Worm (Caenorhabditis elegans) whole organism, L4/young adult: ENCODE measurements around the gene gbas-1.

Experiments
- W03F9.2 ChIP-seq: fragments of 150-350 bp; optimal IDR thresholded peaks from 2 replicates; lab custom pipeline; 2014; ENCODE audit warnings: missing biosample characterization, missing genetic modification characterization
- dao-5 ChIP-seq: sonication (generic microtip); optimal IDR thresholded peaks from 2 replicates; lab custom pipeline; 2016; ENCODE audit warnings: missing genotype, missing genetic modification characterization, moderate library complexity, missing compliant biosample characterization
- him-1 ChIP-seq: sonication (generic microtip); optimal IDR thresholded peaks from 2 replicates; lab custom pipeline; 2016; ENCODE audit warnings: missing genotype, missing genetic modification reagents, missing genetic modification characterization, missing compliant biosample characterization

DNA sequence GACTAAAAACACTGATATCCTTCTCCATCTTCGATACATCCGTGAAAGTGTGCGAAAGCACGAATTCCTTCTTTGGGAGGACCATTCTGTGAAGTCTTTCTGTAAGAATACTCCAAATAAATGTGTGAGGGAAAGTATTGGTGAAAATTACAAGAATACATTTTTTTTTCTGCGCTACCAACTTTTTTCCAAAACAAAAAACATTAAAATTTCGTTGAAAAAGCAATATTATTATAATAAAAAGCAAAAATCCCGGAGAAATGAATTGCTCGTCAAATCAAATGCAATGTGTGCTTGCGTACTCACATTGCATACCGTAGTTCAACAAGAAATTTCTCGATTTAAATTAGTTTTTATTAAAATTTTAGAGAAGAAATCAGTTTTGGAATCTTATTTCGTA, 17.3 kb downstream of the gbas-1 start, which contains the start of gene bath-13:
- TF ChIP-seq W03F9.2 (tag; lab: Kevin White, UChicago), result no peak
- no peak for TF ChIP-seq him-1 (tag; lab: Kevin White, UChicago)
- no peak for TF ChIP-seq dao-5 (tag; lab: Kevin White, UChicago)
